Fruit fly (Drosophila melanogaster): ENCODE data around the gene CG2260.

CG2260 gene

DNA sequence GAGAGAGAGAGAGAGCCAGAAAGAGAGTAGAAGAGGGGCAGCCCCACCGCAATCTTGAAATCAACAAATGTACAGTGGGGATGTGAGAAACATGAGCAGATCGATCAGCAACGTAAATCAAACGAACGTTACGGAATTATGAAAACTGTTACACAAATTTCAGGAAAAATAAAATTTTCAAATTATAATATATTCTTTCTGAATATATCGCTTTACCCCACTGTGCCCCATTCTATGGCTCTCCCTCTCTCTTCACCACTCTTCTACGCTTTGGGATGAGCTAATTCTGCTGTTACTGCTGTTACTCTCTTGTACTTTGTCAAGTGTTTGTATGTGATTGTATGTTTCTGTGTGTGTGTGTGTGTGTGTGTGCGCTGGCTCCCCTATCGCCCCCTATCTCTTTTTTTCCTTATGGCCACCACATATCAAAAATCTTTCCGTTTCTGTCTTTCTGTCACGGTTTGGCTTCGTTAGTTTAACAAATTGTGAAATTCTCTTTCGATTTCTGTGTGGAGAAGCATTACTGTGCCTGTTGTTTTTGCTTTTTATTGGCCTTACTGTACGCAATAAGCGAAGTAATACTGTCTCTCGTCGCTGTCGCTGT lies 29.8 kb downstream of the CG2260 start (continued):
- TF ChIP-seq Lpt (GFP tag; optimal IDR thresholded peaks at IDR 0.05) (no peak), lab (GFP tag; optimal IDR thresholded peaks at IDR 0.05) (peak; percentile 99), CG11560 (tag; IDR thresholded peaks at IDR 0.05) (peak; percentile 90), shn (GFP tag; optimal IDR thresholded peaks at IDR 0.05) (peak; percentile 73), bbx (GFP tag; IDR thresholded peaks at IDR 0.05; ENCODE audit: partially characterized antibody) (no peak; the same call in 1 of the 2 replicates), Hsf (GFP tag; optimal IDR thresholded peaks at IDR 0.05) (peak; percentile 94), CG7271 (tag; optimal IDR thresholded peaks at IDR 0.05) (peak; percentile 71), stc (GFP tag; IDR thresholded peaks at IDR 0.05) (peak; percentile 99), pita (GFP tag; optimal IDR thresholded peaks at IDR 0.05) (no peak), dimm (GFP tag; IDR thresholded peaks at IDR 0.05) (peak; percentile 94), aop (GFP tag; IDR thresholded peaks at IDR 0.05) (peak; percentile 94), CG7928 (GFP tag; optimal IDR thresholded peaks at IDR 0.05) (peak; percentile 80), CG15514 (GFP tag; optimal IDR thresholded peaks at IDR 0.05) (peak; percentile 93), hbn (GFP tag; IDR thresholded peaks at IDR 0.05; ENCODE audit: partially characterized antibody) (no peak), CG31388 (GFP tag; optimal IDR thresholded peaks at IDR 0.05) (peak; percentile 89), CG4328 (GFP tag; optimal IDR thresholded peaks at IDR 0.05) (peak; percentile 79), CG6175 (GFP tag; IDR thresholded peaks at IDR 0.05) (peak; percentile 96), mld (GFP tag; IDR thresholded peaks at IDR 0.05; ENCODE audit: partially characterized antibody) (no peak), dpn (GFP tag; optimal IDR thresholded peaks at IDR 0.05) (peak; percentile 94 to 97), CG9609 (GFP tag; optimal IDR thresholded peaks at IDR 0.05) (peak; percentile 87), CG10147 (GFP tag; optimal IDR thresholded peaks at IDR 0.05) (peak; percentile 95), z (GFP tag; IDR thresholded peaks at IDR 0.05) (peak; percentile 76), mam (GFP tag; optimal IDR thresholded peaks at IDR 0.05) (peak; percentile 91), scrt (GFP tag; optimal IDR thresholded peaks at IDR 0.05) (peak; percentile 96), disco-r (GFP tag; optimal IDR thresholded peaks at IDR 0.05) (peak; percentile 67), CG1603 (tag; optimal IDR thresholded peaks at IDR 0.05) (peak; percentile 95), Hr39 (optimal IDR thresholded peaks at IDR 0.05) (no peak), Vsx1 (GFP tag; optimal IDR thresholded peaks at IDR 0.05) (peak; percentile 97), Eip74EF (GFP tag; optimal IDR thresholded peaks at IDR 0.05) (peak in 1 of 2 experiments; percentile 93), chm (GFP tag; IDR thresholded peaks at IDR 0.05) (peak; percentile 99), onecut (GFP tag; IDR thresholded peaks at IDR 0.05) (peak; percentile 95), CG7786 (GFP tag; optimal IDR thresholded peaks at IDR 0.05) (peak; percentile 85), CG7963 (GFP tag; IDR thresholded peaks at IDR 0.05; ENCODE audit: partially characterized antibody) (no peak), C15 (GFP tag; IDR thresholded peaks at IDR 0.05) (peak; percentile 96), Gug (GFP tag; IDR thresholded peaks at IDR 0.05) (peak; percentile 96), Xrp1 (GFP tag; IDR thresholded peaks at IDR 0.05) (peak; percentile 99), Med (GFP tag) (peak; percentile 98), lilli (GFP tag; optimal IDR thresholded peaks at IDR 0.05) (peak; percentile 97), CG13624 (GFP tag; optimal IDR thresholded peaks at IDR 0.05) (peak; percentile 80), ranshi (GFP tag; IDR thresholded peaks at IDR 0.05) (peak; percentile 98), hb (GFP tag; IDR thresholded peaks at IDR 0.05; ENCODE audit: partially characterized antibody) (no peak), B-H2 (GFP tag; optimal IDR thresholded peaks at IDR 0.05) (peak; percentile 64), crol (GFP tag; IDR thresholded peaks at IDR 0.05) (peak; percentile 94), grn (GFP tag; optimal IDR thresholded peaks at IDR 0.05) (peak; percentile 96), Stat92E (GFP tag; optimal IDR thresholded peaks at IDR 0.05) (peak in 1 of 3 experiments; percentile 66), CG8281 (tag; optimal IDR thresholded peaks at IDR 0.05) (peak; percentile 79), CG4617 (GFP tag; optimal IDR thresholded peaks at IDR 0.05; ENCODE audit: borderline replicate concordance) (peak; percentile 84), CG12071 (GFP tag; optimal IDR thresholded peaks at IDR 0.05) (peak; percentile 95), CG4820 (GFP tag; optimal IDR thresholded peaks at IDR 0.05) (peak; percentile 95), Usf (GFP tag; optimal IDR thresholded peaks at IDR 0.05) (peak; percentile 87)

All from whole organism, embryonic.